Worm (Caenorhabditis elegans): ENCODE measurements around the gene C29G2.3.
"Not testable (repeated sequence)": the region's sequence is repeated elsewhere in the genome, so short reads cannot be mapped to it uniquely, and the experiment has no call there.

C29G2.3 gene

DNA sequence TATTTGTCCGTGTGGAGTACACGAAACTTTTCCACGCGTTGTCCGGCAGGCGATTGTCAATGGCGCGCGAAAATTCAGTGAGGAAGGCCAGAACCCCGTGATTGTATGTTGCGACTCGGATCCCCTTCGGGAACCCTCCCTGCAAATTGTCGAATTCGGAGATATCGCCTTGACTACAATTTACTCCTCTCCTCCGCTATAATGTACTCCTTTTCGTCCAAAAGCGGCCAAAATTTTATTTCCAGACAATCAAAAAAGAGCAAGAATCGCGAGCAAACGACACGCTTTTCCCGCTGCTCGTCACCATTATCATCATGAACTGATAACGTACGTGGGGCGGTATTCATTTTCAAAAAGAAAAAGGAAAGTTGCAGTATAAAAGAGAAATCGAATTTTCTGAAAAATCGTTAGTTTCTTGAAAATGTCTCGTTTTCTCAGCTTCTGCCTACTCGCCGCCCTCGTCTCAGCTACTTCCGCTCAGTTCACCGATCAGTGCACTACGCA, 11.5 kb downstream of the C29G2.3 start, which contains the start of gene irg-3:
Gene irg-3, plus strand, starts transcription at position 419 of the 504 bp plus-strand sequence.
- no peak for TF ChIP-seq klf-2 (GFP tag; conservative IDR thresholded peaks at IDR 0.05)
- TF ChIP-seq ztf-29 (GFP tag; IDR thresholded peaks at IDR 0.05): no peak
- TF ChIP-seq T22C8.4 (GFP tag; IDR thresholded peaks at IDR 0.05): no peak
- TF ChIP-seq ztf-23 (GFP tag; IDR thresholded peaks at IDR 0.05): no peak
- no peak for TF ChIP-seq tab-1 (GFP tag; IDR thresholded peaks at IDR 0.05)
- TF ChIP-seq med-1 (GFP tag; optimal IDR thresholded peaks at IDR 0.05; ENCODE audit: insufficient read depth): no peak
- TF ChIP-seq flt-1 (GFP tag; IDR thresholded peaks at IDR 0.05): no peak
- no peak for TF ChIP-seq ref-1 (GFP tag; conservative IDR thresholded peaks at IDR 0.05)
- TF ChIP-seq cog-1 (tag; optimal IDR thresholded peaks at IDR 0.05): no peak

ce11 chrV:2595720-2596119, 15.0 kb downstream of the C29G2.3 start:
- TF ChIP-seq med-1 (GFP tag; optimal IDR thresholded peaks at IDR 0.05; ENCODE audit: insufficient read depth) (no peak), ztf-23 (GFP tag; IDR thresholded peaks at IDR 0.05) (no peak), ref-1 (GFP tag; conservative IDR thresholded peaks at IDR 0.05) (no peak), flt-1 (GFP tag; IDR thresholded peaks at IDR 0.05) (no peak), tab-1 (GFP tag; IDR thresholded peaks at IDR 0.05) (no peak), ztf-29 (GFP tag; IDR thresholded peaks at IDR 0.05) (no peak), cog-1 (tag; optimal IDR thresholded peaks at IDR 0.05) (no peak), klf-2 (GFP tag; conservative IDR thresholded peaks at IDR 0.05) (no peak), T22C8.4 (GFP tag; IDR thresholded peaks at IDR 0.05) (no peak)

DNA sequence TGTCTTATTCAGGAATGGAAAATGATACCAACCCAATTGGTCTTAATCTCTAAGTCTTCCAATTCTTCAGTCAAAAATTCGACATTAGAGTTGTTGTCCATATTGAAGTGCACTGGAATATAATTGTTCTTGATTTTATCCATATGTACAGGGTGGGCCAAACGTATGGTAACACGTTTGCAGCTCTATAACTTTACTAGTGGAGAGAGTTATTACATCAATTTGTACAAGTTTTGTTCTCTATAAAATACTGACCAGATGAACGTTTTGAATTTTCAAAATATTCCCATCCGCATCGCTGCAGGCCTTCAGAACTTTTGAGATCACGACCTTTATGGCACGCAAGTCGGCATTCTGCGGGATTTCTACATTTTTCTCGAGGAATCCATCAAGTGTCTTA, 18.1 kb downstream of the C29G2.3 start, which contains the start of gene F53E10.5:
Gene F53E10.5, minus strand, starts transcription at position 101 of the 400 bp plus-strand sequence.
- not testable (repeated sequence) for TF ChIP-seq cog-1 (tag; optimal IDR thresholded peaks at IDR 0.05); med-1 (GFP tag; optimal IDR thresholded peaks at IDR 0.05; ENCODE audit: insufficient read depth); tab-1 (GFP tag; IDR thresholded peaks at IDR 0.05)

DNA sequence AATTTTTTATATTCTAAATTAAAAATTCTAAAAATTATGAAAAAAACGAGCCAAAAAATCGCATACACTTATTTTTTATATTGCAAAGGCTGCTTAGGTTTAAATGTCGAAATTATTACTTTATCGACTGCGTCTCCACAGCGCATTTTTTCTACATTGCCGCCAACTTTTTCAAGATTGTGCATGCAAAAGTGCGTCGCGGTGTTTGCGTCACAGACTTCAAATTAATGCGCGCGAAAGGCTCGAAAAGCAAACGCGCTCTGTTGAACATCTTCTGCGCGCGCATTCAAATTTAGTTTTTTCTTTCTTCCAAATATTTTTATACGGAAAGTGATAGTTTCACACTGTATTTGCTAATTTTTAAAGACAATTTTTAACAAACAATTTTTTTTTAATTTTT, 19.8 kb downstream of the C29G2.3 start:
- TF ChIP-seq med-1 (GFP tag; optimal IDR thresholded peaks at IDR 0.05; ENCODE audit: insufficient read depth) (no peak), tab-1 (GFP tag; IDR thresholded peaks at IDR 0.05) (no peak), cog-1 (tag; optimal IDR thresholded peaks at IDR 0.05) (peak; percentile 11), klf-2 (GFP tag; conservative IDR thresholded peaks at IDR 0.05) (0 out of 2 replicates have a peak, but pooled peaks have one; percentile 14)

DNA sequence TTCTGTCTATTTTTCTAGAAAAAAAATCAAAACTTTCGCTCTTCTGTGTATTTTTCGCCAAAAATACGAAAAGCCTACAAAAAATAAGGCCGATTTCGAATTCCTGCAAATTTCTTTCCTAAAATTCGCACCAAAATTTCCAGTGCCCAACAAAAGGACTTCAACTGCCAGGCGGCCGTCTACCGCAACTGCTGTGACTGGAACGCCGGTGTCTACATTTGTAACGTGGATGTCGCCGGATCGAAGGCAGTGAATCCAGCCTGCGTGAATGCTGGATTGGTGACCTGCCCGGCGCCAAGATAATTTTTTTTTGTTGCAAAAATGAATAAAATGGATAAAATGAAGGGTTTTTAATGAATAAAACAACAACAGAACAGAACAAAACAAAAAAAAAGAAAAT, 21.1 kb downstream of the C29G2.3 start:
- TF ChIP-seq ztf-23 (GFP tag; IDR thresholded peaks at IDR 0.05) (no peak), klf-2 (GFP tag; conservative IDR thresholded peaks at IDR 0.05) (no peak), tab-1 (GFP tag; IDR thresholded peaks at IDR 0.05) (no peak)

DNA sequence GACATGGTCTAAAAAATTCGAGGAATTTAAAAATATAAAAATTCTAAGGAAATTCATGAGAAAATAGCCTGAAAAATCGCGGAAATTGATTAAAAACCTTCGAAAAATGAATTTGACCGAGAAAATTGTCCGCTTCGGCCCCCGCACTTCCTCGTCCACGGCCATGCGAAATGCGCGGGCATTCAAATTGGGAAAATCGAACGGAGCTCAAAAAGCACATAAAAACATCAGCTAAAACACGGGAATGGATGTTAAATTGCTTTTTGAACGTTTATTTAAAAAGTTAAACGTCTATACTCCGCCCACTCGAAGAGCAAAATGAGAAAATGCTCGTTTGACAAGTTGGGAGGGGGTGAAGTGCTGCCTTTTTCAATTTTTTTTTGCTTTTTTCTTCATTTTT, 22.4 kb downstream of the C29G2.3 start, which contains the start of gene F53E10.6:
Gene F53E10.6, minus strand, starts transcription at position 8 of the 400 bp plus-strand sequence.
- no peak for TF ChIP-seq ztf-29 (GFP tag; IDR thresholded peaks at IDR 0.05)
- TF ChIP-seq ref-1 (GFP tag; conservative IDR thresholded peaks at IDR 0.05): no peak
- no peak for TF ChIP-seq klf-2 (GFP tag; conservative IDR thresholded peaks at IDR 0.05)
- no peak for TF ChIP-seq T22C8.4 (GFP tag; IDR thresholded peaks at IDR 0.05)
- TF ChIP-seq med-1 (GFP tag; optimal IDR thresholded peaks at IDR 0.05; ENCODE audit: insufficient read depth): no peak
- TF ChIP-seq cog-1 (tag; optimal IDR thresholded peaks at IDR 0.05): peak; percentile 4
- TF ChIP-seq tab-1 (GFP tag; IDR thresholded peaks at IDR 0.05): no peak

- TF ChIP-seq tab-1 (GFP tag; IDR thresholded peaks at IDR 0.05) (no peak), ztf-29 (GFP tag; IDR thresholded peaks at IDR 0.05) (no peak), cog-1 (tag; optimal IDR thresholded peaks at IDR 0.05) (no peak), T22C8.4 (GFP tag; IDR thresholded peaks at IDR 0.05) (no peak), flt-1 (GFP tag; IDR thresholded peaks at IDR 0.05) (no peak), ref-1 (GFP tag; conservative IDR thresholded peaks at IDR 0.05) (no peak), ztf-23 (GFP tag; IDR thresholded peaks at IDR 0.05) (no peak), med-1 (GFP tag; optimal IDR thresholded peaks at IDR 0.05; ENCODE audit: insufficient read depth) (no peak), klf-2 (GFP tag; conservative IDR thresholded peaks at IDR 0.05) (no peak)
Measured at ce11 chrV:2608352-2608751, 27.7 kb downstream of the C29G2.3 start, which contains the start of gene acr-17. Gene acr-17 (plus strand): TSS chrV:2608652.

DNA sequence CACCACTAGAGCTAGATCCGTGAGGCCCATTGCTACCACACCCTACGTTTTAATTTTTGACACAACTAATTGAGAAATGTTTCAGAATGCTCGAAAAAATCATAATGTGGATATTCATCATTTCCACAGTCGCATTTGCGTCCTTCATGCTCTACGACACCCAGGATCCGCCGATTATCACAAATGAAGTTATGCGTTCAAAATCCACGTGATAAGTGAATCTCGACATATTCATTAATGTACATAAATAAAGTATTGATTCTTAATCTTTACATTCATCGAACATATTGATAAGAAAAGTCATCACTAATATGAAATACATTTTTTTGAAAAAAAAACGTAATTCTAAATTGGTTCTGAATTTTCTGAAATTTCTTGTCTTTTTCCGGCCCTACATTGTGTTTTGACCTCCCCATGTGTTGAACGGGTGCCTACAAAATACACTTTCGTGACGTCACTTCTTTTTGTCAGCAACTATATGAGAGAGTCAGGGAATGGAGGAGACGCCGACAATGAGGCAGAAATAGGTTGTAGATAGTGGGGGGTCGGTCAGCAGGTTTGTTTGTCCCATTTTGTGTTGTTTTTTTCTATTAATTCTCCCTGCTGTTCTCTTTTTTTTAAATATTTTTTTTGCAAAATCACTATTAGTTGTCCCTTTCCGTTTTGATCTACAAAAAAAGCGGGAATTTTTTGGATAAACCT, 34.4 kb downstream of the C29G2.3 start, which contains the start of gene F53E10.1:
Gene F53E10.1, plus strand, starts transcription at position 325 of the 702 bp plus-strand sequence.
- no peak for TF ChIP-seq flt-1 (GFP tag; IDR thresholded peaks at IDR 0.05)
- no peak for TF ChIP-seq T22C8.4 (GFP tag; IDR thresholded peaks at IDR 0.05)
- no peak for TF ChIP-seq cog-1 (tag; optimal IDR thresholded peaks at IDR 0.05)
- TF ChIP-seq med-1 (GFP tag; optimal IDR thresholded peaks at IDR 0.05; ENCODE audit: insufficient read depth): no peak
- no peak for TF ChIP-seq ztf-29 (GFP tag; IDR thresholded peaks at IDR 0.05)
- no peak for TF ChIP-seq tab-1 (GFP tag; IDR thresholded peaks at IDR 0.05)
- TF ChIP-seq ztf-23 (GFP tag; IDR thresholded peaks at IDR 0.05): no peak
- no peak for TF ChIP-seq klf-2 (GFP tag; conservative IDR thresholded peaks at IDR 0.05)
- no peak for TF ChIP-seq ref-1 (GFP tag; conservative IDR thresholded peaks at IDR 0.05)

ce11 chrV:2617499-2617898, 36.8 kb downstream of the C29G2.3 start:
- no peak for TF ChIP-seq cog-1 (tag; optimal IDR thresholded peaks at IDR 0.05)
- TF ChIP-seq flt-1 (GFP tag; IDR thresholded peaks at IDR 0.05): no peak
- no peak for TF ChIP-seq klf-2 (GFP tag; conservative IDR thresholded peaks at IDR 0.05)
- TF ChIP-seq ztf-23 (GFP tag; IDR thresholded peaks at IDR 0.05): no peak

ce11 chrV:2621879-2622278, 41.2 kb downstream of the C29G2.3 start, which contains the start of gene srh-271:
Gene srh-271 (minus strand): TSS chrV:2621979.
- TF ChIP-seq cog-1 (tag; optimal IDR thresholded peaks at IDR 0.05): no peak
- no peak for TF ChIP-seq flt-1 (GFP tag; IDR thresholded peaks at IDR 0.05)
- TF ChIP-seq ref-1 (GFP tag; conservative IDR thresholded peaks at IDR 0.05): no peak
- TF ChIP-seq tab-1 (GFP tag; IDR thresholded peaks at IDR 0.05): no peak
- TF ChIP-seq ztf-23 (GFP tag; IDR thresholded peaks at IDR 0.05): no peak
- TF ChIP-seq ztf-29 (GFP tag; IDR thresholded peaks at IDR 0.05): no peak
- TF ChIP-seq klf-2 (GFP tag; conservative IDR thresholded peaks at IDR 0.05): no peak
- TF ChIP-seq med-1 (GFP tag; optimal IDR thresholded peaks at IDR 0.05; ENCODE audit: insufficient read depth): no peak
- no peak for TF ChIP-seq T22C8.4 (GFP tag; IDR thresholded peaks at IDR 0.05)
